Fruit fly (Drosophila melanogaster) whole organism, embryonic: ENCODE measurements around the gene CG31792.

Experiments used
- Abd-B ChIP-seq: fragments of 200-800 bp; sonication (Bioruptor generic); optimal IDR thresholded peaks from 2 replicates; lab custom pipeline; 2018; ENCODE audit warnings: missing biosample characterization, mild to moderate bottlenecking, missing genetic modification characterization, moderate library complexity
- Aef1 ChIP-seq: fragments of 200-800 bp; sonication (Bioruptor generic); IDR thresholded peaks from 3 replicates; pipeline ENCODE4 v1.3.6; 2022; ENCODE audit warnings: missing biosample characterization, missing genetic modification characterization
- BtbVII ChIP-seq: fragments of 200-800 bp; sonication (Bioruptor generic); optimal IDR thresholded peaks from 3 replicates; lab custom pipeline; 2017; ENCODE audit warnings: missing biosample characterization, mild to moderate bottlenecking, missing genetic modification characterization
- CG10147 ChIP-seq: fragments of 200-800 bp; sonication (Bioruptor generic); optimal IDR thresholded peaks from 2 replicates; lab custom pipeline; 2019; ENCODE audit warnings: missing biosample characterization, mild to moderate bottlenecking, missing genetic modification characterization, moderate library complexity
- CG10274 ChIP-seq: fragments of 200-800 bp; sonication (Bioruptor generic); optimal IDR thresholded peaks from 3 replicates; lab custom pipeline; 2017; ENCODE audit warnings: missing biosample characterization, mild to moderate bottlenecking, missing genetic modification characterization
- CG10431 ChIP-seq: fragments of 200-800 bp; sonication (Bioruptor generic); optimal IDR thresholded peaks from 3 replicates; lab custom pipeline; 2018; ENCODE audit warnings: missing biosample characterization, mild to moderate bottlenecking, missing genetic modification characterization
- CG11560 ChIP-seq: fragments of 200-800 bp; sonication (Bioruptor generic); IDR thresholded peaks from 3 replicates; pipeline ENCODE4 v1.3.6; 2022; ENCODE audit warnings: missing biosample characterization, missing genetic modification characterization
- CG13296 ChIP-seq: fragments of 200-800 bp; sonication (Bioruptor generic); optimal IDR thresholded peaks from 3 replicates; lab custom pipeline; 2018; ENCODE audit warnings: missing biosample characterization, mild to moderate bottlenecking, missing genetic modification characterization
- CG13894 ChIP-seq: fragments of 200-800 bp; sonication (Bioruptor generic); optimal IDR thresholded peaks from 3 replicates; lab custom pipeline; 2018; ENCODE audit warnings: missing biosample characterization, mild to moderate bottlenecking, missing genetic modification characterization, moderate library complexity
- CG14014 ChIP-seq: fragments of 200-800 bp; sonication (Bioruptor generic); IDR thresholded peaks from 2 replicates; pipeline ENCODE4 v1.3.6; 2022; ENCODE audit warnings: missing biosample characterization, missing genetic modification characterization
- CG14667 ChIP-seq: fragments of 200-800 bp; sonication (Bioruptor generic); IDR thresholded peaks from 2 replicates; pipeline ENCODE4 v1.3.6; 2022; ENCODE audit warnings: missing biosample characterization, missing genetic modification characterization
- CG15011 ChIP-seq: fragments of 200-800 bp; sonication (Bioruptor generic); optimal IDR thresholded peaks from 3 replicates; lab custom pipeline; 2018; ENCODE audit warnings: missing biosample characterization, mild to moderate bottlenecking, missing genetic modification characterization
- CG15269 ChIP-seq: fragments of 200-800 bp; sonication (Bioruptor generic); optimal IDR thresholded peaks from 2 replicates; lab custom pipeline; 2018; ENCODE audit warnings: missing biosample characterization, mild to moderate bottlenecking, missing genetic modification characterization, moderate library complexity
- CG17568 ChIP-seq: fragments of 200-800 bp; sonication (Bioruptor generic); optimal IDR thresholded peaks from 2 replicates; lab custom pipeline; 2018; ENCODE audit warnings: missing biosample characterization, mild to moderate bottlenecking, missing genetic modification characterization, moderate library complexity
- CG4730 ChIP-seq: fragments of 200-800 bp; sonication (Bioruptor generic); IDR thresholded peaks from 2 replicates; pipeline ENCODE4 v1.3.6; 2022; ENCODE audit warnings: missing biosample characterization, missing genetic modification characterization
- CG7556 ChIP-seq: fragments of 200-800 bp; sonication (Bioruptor generic); optimal IDR thresholded peaks from 2 replicates; lab custom pipeline; 2017; ENCODE audit warnings: missing biosample characterization, mild to moderate bottlenecking, missing genetic modification characterization
- CG7786 ChIP-seq: fragments of 200-800 bp; sonication (Bioruptor generic); optimal IDR thresholded peaks from 2 replicates; lab custom pipeline; 2016; ENCODE audit warnings: missing biosample characterization, missing genetic modification characterization
- CG7928 ChIP-seq: fragments of 200-800 bp; sonication (Bioruptor generic); optimal IDR thresholded peaks from 2 replicates; lab custom pipeline; 2017; ENCODE audit warnings: missing biosample characterization, mild to moderate bottlenecking, missing genetic modification characterization
- CG8281 ChIP-seq: fragments of 200-800 bp; sonication (Bioruptor generic); optimal IDR thresholded peaks from 2 replicates; lab custom pipeline; 2018; ENCODE audit warnings: missing biosample characterization, mild to moderate bottlenecking, missing genetic modification characterization, moderate library complexity
- Dref ChIP-seq: fragments of 200-800 bp; sonication (Bioruptor generic); IDR thresholded peaks from 2 replicates; pipeline ENCODE4 v1.3.6; 2022; ENCODE audit warnings: missing biosample characterization, missing genetic modification characterization
- E2f2 ChIP-seq: fragments of 200-800 bp; sonication (Bioruptor generic); IDR thresholded peaks from 2 replicates; pipeline ENCODE4 v1.3.6; 2022; ENCODE audit warnings: missing biosample characterization, missing genetic modification characterization
- Gug ChIP-seq: fragments of 200-800 bp; sonication (Bioruptor generic); IDR thresholded peaks from 4 replicates; pipeline ENCODE4 v1.3.6; 2022; ENCODE audit warnings: missing biosample characterization, missing genetic modification characterization
- Hmx ChIP-seq: fragments of 200-800 bp; sonication (Bioruptor generic); optimal IDR thresholded peaks from 2 replicates; lab custom pipeline; 2016; ENCODE audit warnings: missing biosample characterization, missing genetic modification characterization
- NK7.1 ChIP-seq: fragments of 200-800 bp; sonication (Bioruptor generic); optimal IDR thresholded peaks from 3 replicates; lab custom pipeline; 2016; ENCODE audit warnings: missing biosample characterization, missing genetic modification characterization
- PHDP ChIP-seq: fragments of 200-800 bp; sonication (Bioruptor generic); optimal IDR thresholded peaks from 3 replicates; lab custom pipeline; 2018; ENCODE audit warnings: missing biosample characterization, mild to moderate bottlenecking, missing genetic modification characterization, moderate library complexity
- TFAM ChIP-seq: fragments of 200-800 bp; sonication (Bioruptor generic); optimal IDR thresholded peaks from 2 replicates; lab custom pipeline; 2017; ENCODE audit warnings: missing biosample characterization, missing genetic modification characterization, inconsistent platforms
- Trl ChIP-seq, 3 experiments: fragments of >200 bp in 2 of 3; fragments of 200-800 bp in 1 of 3; sonication (Bioruptor generic) in 1 of 3; optimal IDR thresholded peaks; 2 replicates in 1 of 3; 3 replicates in 2 of 3; lab custom pipeline; 2016 to 2017; ENCODE audit warnings: missing biosample characterization in 1 of 3, missing genetic modification characterization in 1 of 3
- Xbp1 ChIP-seq: fragments of 200-800 bp; sonication (Bioruptor generic); optimal IDR thresholded peaks from 3 replicates; lab custom pipeline; 2016; ENCODE audit warnings: missing biosample characterization, mild to moderate bottlenecking, missing genetic modification characterization
- az2 ChIP-seq: fragments of 200-800 bp; sonication (Bioruptor generic); optimal IDR thresholded peaks from 3 replicates; lab custom pipeline; 2016; ENCODE audit warnings: missing biosample characterization, missing genetic modification characterization
- bbx ChIP-seq: fragments of 200-800 bp; sonication (Bioruptor generic); IDR thresholded peaks from 2 replicates; pipeline ENCODE4 v1.3.6; 2022; ENCODE audit warnings: missing biosample characterization, missing genetic modification characterization; ENCODE audit not compliant: partially characterized antibody
- bigmax ChIP-seq: fragments of 200-800 bp; sonication (Bioruptor generic); optimal IDR thresholded peaks from 2 replicates; lab custom pipeline; 2018; ENCODE audit warnings: missing biosample characterization, mild to moderate bottlenecking, missing genetic modification characterization
- chm ChIP-seq: fragments of 200-800 bp; sonication (Bioruptor generic); IDR thresholded peaks from 2 replicates; pipeline ENCODE4 v1.3.6; 2022; ENCODE audit warnings: missing biosample characterization, missing genetic modification characterization
- ci ChIP-seq: fragments of 200-800 bp; sonication (Bioruptor generic); IDR thresholded peaks from 3 replicates; pipeline ENCODE4 v1.3.6; 2022; ENCODE audit warnings: missing biosample characterization, missing genetic modification characterization
- dan ChIP-seq: fragments of 200-800 bp; sonication (Bioruptor generic); IDR thresholded peaks from 2 replicates; pipeline ENCODE4 v1.3.6; 2022; ENCODE audit warnings: missing biosample characterization, missing genetic modification characterization
- fd3F ChIP-seq: fragments of 200-800 bp; sonication (Bioruptor generic); optimal IDR thresholded peaks from 2 replicates; lab custom pipeline; 2018; ENCODE audit warnings: missing biosample characterization, mild to moderate bottlenecking, missing genetic modification characterization, moderate library complexity
- grau ChIP-seq: fragments of 200-800 bp; optimal IDR thresholded peaks from 3 replicates; lab custom pipeline; 2019; ENCODE audit warnings: missing biosample characterization, mild to moderate bottlenecking, missing genetic modification characterization, moderate library complexity
- hth ChIP-seq: fragments of >200 bp; optimal IDR thresholded peaks from 2 replicates; lab custom pipeline; 2017; ENCODE audit warnings: inconsistent platforms
- insv ChIP-seq, 2 experiments: fragments of 200-800 bp; sonication (Bioruptor generic); optimal IDR thresholded peaks; 3 replicates each; lab custom pipeline; 2016 to 2018; ENCODE audit warnings: missing biosample characterization in 2 of 2, missing genetic modification characterization in 2 of 2
- mam ChIP-seq: fragments of 200-800 bp; sonication (Bioruptor generic); optimal IDR thresholded peaks from 3 replicates; lab custom pipeline; 2016; ENCODE audit warnings: missing biosample characterization, missing genetic modification characterization
- mirr ChIP-seq: fragments of 200-800 bp; sonication (Bioruptor generic); optimal IDR thresholded peaks from 3 replicates; lab custom pipeline; 2018; ENCODE audit warnings: missing biosample characterization, mild to moderate bottlenecking, missing genetic modification characterization
- mld ChIP-seq: fragments of 200-800 bp; sonication (Bioruptor generic); IDR thresholded peaks from 3 replicates; pipeline ENCODE4 v1.3.6; 2022; ENCODE audit warnings: missing biosample characterization, missing genetic modification characterization; ENCODE audit not compliant: partially characterized antibody
- pb ChIP-seq: fragments of 200-800 bp; sonication (Bioruptor generic); optimal IDR thresholded peaks from 3 replicates; lab custom pipeline; 2016; ENCODE audit warnings: missing biosample characterization, missing genetic modification characterization
- pros ChIP-seq: fragments of 200-800 bp; sonication (Bioruptor generic); optimal IDR thresholded peaks from 3 replicates; lab custom pipeline; 2019; ENCODE audit warnings: missing biosample characterization, mild to moderate bottlenecking, missing genetic modification characterization, moderate library complexity
- pum ChIP-seq: fragments of 200-800 bp; sonication (Bioruptor generic); optimal IDR thresholded peaks from 2 replicates; lab custom pipeline; 2016; ENCODE audit warnings: missing biosample characterization, missing genetic modification characterization
- ro ChIP-seq: fragments of 200-800 bp; sonication (Bioruptor generic); IDR thresholded peaks from 2 replicates; pipeline ENCODE4 v1.3.6; 2022; ENCODE audit warnings: missing biosample characterization, missing genetic modification characterization
- slbo ChIP-seq: fragments of 200-800 bp; sonication (Bioruptor generic); IDR thresholded peaks from 2 replicates; pipeline ENCODE4 v1.3.6; 2022; ENCODE audit warnings: missing biosample characterization, missing genetic modification characterization
- sob ChIP-seq: fragments of 200-800 bp; sonication (Bioruptor generic); IDR thresholded peaks from 2 replicates; pipeline ENCODE4 v1.3.6; 2022; ENCODE audit warnings: missing biosample characterization, missing genetic modification characterization
- toy ChIP-seq: fragments of 200-800 bp; sonication (Bioruptor generic); IDR thresholded peaks from 2 replicates; pipeline ENCODE4 v1.3.6; 2022; ENCODE audit warnings: missing biosample characterization, missing genetic modification characterization
- zfh1 ChIP-seq: fragments of 200-800 bp; sonication (Bioruptor generic); IDR thresholded peaks from 3 replicates; pipeline ENCODE4 v1.3.6; 2022; ENCODE audit warnings: missing biosample characterization, missing genetic modification characterization

CG31792 gene

DNA sequence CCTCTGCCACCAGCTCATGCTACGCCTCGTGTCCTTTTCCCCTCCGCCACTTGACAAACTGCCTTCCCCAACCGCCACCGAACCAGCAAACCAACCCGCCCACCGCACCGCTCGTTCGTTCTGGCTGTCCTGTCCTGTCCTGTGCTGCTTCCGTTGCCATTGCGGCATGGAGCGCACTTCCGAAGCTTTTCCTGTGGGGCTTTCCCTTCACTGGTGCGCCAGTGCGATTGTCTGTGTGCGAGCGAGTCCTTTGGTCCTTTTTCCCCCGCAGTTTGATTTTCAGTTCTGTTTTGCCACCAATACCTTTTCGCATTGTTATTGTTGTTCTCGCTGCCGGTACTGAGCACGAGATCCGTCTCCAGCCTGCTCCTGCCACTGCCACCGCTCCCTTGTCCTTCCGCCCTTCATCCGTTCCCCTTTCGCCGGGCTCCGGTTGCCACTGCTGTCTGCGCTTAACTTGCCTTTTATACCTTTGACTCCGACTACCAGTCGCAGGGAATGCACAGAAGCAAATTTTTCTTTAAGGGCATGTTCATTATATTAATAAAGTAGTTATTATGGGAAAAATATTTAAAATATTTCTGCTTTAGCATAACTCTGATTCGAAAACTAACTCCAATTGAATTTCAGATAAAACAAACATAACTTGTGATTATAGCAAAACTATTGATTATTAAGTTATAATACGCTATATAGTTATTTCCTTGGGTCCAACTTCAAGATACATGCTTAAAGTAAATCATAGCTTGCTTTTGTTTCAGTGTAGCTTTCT, 26.9 kb downstream of the CG31792 start (continued):
- TF ChIP-seq Dref (no peak), bbx (GFP tag; lab: Robert Waterston, UW) (no peak), Abd-B (GFP tag; lab: Kevin White, UChicago) (peak; percentile 36), dan (GFP tag; lab: Robert Waterston, UW) (no peak), TFAM (GFP tag; lab: Kevin White, UChicago) (no peak), PHDP (tag; lab: Kevin White, UChicago) (peak; percentile 79), bigmax (GFP tag; lab: Kevin White, UChicago) (no peak), CG4730 (GFP tag; lab: Robert Waterston, UW) (no peak), CG7928 (GFP tag; lab: Kevin White, UChicago) (peak; percentile 27), CG11560 (tag; lab: Robert Waterston, UW) (no peak), hth (lab: Kevin White, UChicago) (no peak), Hmx (GFP tag; lab: Kevin White, UChicago) (peak; percentile 9), Gug (GFP tag; lab: Robert Waterston, UW) (0 out of 4 replicates have a peak, but pooled peaks have one; percentile 25), mld (no peak), CG10147 (GFP tag; lab: Kevin White, UChicago) (peak; percentile 76), sob (GFP tag; lab: Robert Waterston, UW) (peak; percentile 28; the same call in 1 of the 2 replicates), CG10274 (GFP tag; lab: Kevin White, UChicago) (peak; percentile 9), ci (GFP tag; lab: Robert Waterston, UW) (no peak), CG7556 (peak; percentile 94), CG8281 (tag; lab: Kevin White, UChicago) (peak; percentile 19), CG10431 (GFP tag; lab: Kevin White, UChicago) (peak; percentile 0), CG17568 (no peak), mirr (GFP tag; lab: Kevin White, UChicago) (peak; percentile 62), CG15011 (GFP tag; lab: Kevin White, UChicago) (peak; percentile 48), CG14014 (GFP tag; lab: Robert Waterston, UW) (peak; percentile 58; the same call in 1 of the 2 replicates), BtbVII (GFP tag; lab: Kevin White, UChicago) (peak; percentile 76), ro (GFP tag; lab: Robert Waterston, UW) (no peak), Xbp1 (peak; percentile 69), zfh1 (GFP tag; lab: Robert Waterston, UW) (0 out of 3 replicates have a peak, but pooled peaks have one; percentile 32), pros (no peak), az2 (GFP tag; lab: Kevin White, UChicago) (peak; percentile 45), fd3F (GFP tag; lab: Kevin White, UChicago) (peak; percentile 47), CG13894 (tag; lab: Kevin White, UChicago) (peak; percentile 28), toy (GFP tag; lab: Robert Waterston, UW) (0 out of 2 replicates have a peak, but pooled peaks have one; percentile 11), pum (GFP tag; lab: Kevin White, UChicago) (peak; percentile 17), CG7786 (GFP tag; lab: Kevin White, UChicago) (no peak), mam (GFP tag; lab: Kevin White, UChicago) (peak; percentile 51), insv (GFP tag; optimal IDR thresholded peaks at IDR 0.05; lab: Kevin White, UChicago) (peak in 1 of 2 experiments; percentile 5), grau (tag; lab: Kevin White, UChicago) (peak; percentile 84), slbo (GFP tag; lab: Robert Waterston, UW) (peak; percentile 67), chm (GFP tag; lab: Robert Waterston, UW) (0 out of 2 replicates have a peak, but pooled peaks have one; percentile 16), CG13296 (GFP tag; lab: Kevin White, UChicago) (peak; percentile 85), NK7.1 (no peak), Aef1 (GFP tag; lab: Robert Waterston, UW) (peak; percentile 44; the same call in 2 of the 3 replicates), CG15269 (tag; lab: Kevin White, UChicago) (peak; percentile 84), E2f2 (peak; percentile 25; the same call in 1 of the 2 replicates), CG14667 (GFP tag; lab: Robert Waterston, UW) (peak; percentile 21; the same call in 1 of the 2 replicates), pb (GFP tag; lab: Kevin White, UChicago) (no peak), Trl (optimal IDR thresholded peaks at IDR 0.05; lab: Kevin White, UChicago) (no peak), Trl (GFP tag; optimal IDR thresholded peaks at IDR 0.05; lab: Kevin White, UChicago) (no peak)
